Worm (Caenorhabditis elegans) whole organism, L3 larva: ENCODE data around the gene cest-28.

Experiments used
- daf-12 ChIP-seq: fragments of 150-350 bp; optimal IDR thresholded peaks from 2 replicates; lab custom pipeline; 2014; ENCODE audit warnings: missing biosample characterization, missing genetic modification reagents, missing genetic modification characterization
- fkh-10 ChIP-seq: sonication (generic microtip); optimal IDR thresholded peaks from 2 replicates; lab custom pipeline; 2017; ENCODE audit warnings: missing biosample characterization, missing genetic modification reagents, missing genetic modification characterization
- lin-39 ChIP-seq: fragments of 150-350 bp; optimal IDR thresholded peaks from 2 replicates; lab custom pipeline; 2018; ENCODE audit warnings: missing biosample characterization, missing genetic modification reagents, missing genetic modification characterization

ce11 chrV:6669520-6669919 lies at the start of gene cest-28:
- TF ChIP-seq daf-12 (tag; lab: Kevin White, UChicago) = no peak
- TF ChIP-seq fkh-10 = no peak
- TF ChIP-seq lin-39 (tag; lab: Kevin White, UChicago) = no peak
